Fruit fly (Drosophila melanogaster): ENCODE measurements around the gene abd-A.
A peak's percentile ranks its signal among the peaks of the same experiment; 100 is the strongest.

The abd-A gene

dm6 chr3R:16765102-16765501 lies 64.7 kb downstream of the abd-A start:
- TF ChIP-seq CG6254 (GFP tag; optimal IDR thresholded peaks at IDR 0.05) (no peak), fd96Cb (tag; optimal IDR thresholded peaks at IDR 0.05) (no peak), abd-A (tag; optimal IDR thresholded peaks at IDR 0.05) (peak; percentile 91), E2f1 (GFP tag; IDR thresholded peaks at IDR 0.05) (no peak), klu (GFP tag; IDR thresholded peaks at IDR 0.05) (no peak)

- TF ChIP-seq sc (optimal IDR thresholded peaks at IDR 0.05): no peak
- TF ChIP-seq sc (GFP tag; optimal IDR thresholded peaks at IDR 0.05): no peak
- TF ChIP-seq mirr (GFP tag; optimal IDR thresholded peaks at IDR 0.05): peak; percentile 30
- peak; percentile 64 for TF ChIP-seq ato (GFP tag; IDR thresholded peaks at IDR 0.05; ENCODE audit: partially characterized antibody)
- TF ChIP-seq abd-A (tag; optimal IDR thresholded peaks at IDR 0.05): peak; percentile 100
- peak; percentile 3 for TF ChIP-seq fd64A (GFP tag; optimal IDR thresholded peaks at IDR 0.05)
- no peak for TF ChIP-seq CG1792 (GFP tag; optimal IDR thresholded peaks at IDR 0.05)
- TF ChIP-seq gcm (GFP tag; optimal IDR thresholded peaks at IDR 0.05): peak; percentile 68
- 0 out of 2 replicates have a peak, but pooled peaks have one; percentile 28 for TF ChIP-seq CG14014 (GFP tag; IDR thresholded peaks at IDR 0.05)
- peak; percentile 89 for TF ChIP-seq zen (tag; optimal IDR thresholded peaks at IDR 0.05)
- no peak for TF ChIP-seq fd102C (GFP tag; optimal IDR thresholded peaks at IDR 0.05)
- no peak for TF ChIP-seq Bgb (GFP tag; IDR thresholded peaks at IDR 0.05; ENCODE audit: partially characterized antibody)
- peak; percentile 53; the same call in 2 of the 3 replicates for TF ChIP-seq HLH4C (GFP tag; IDR thresholded peaks at IDR 0.05; ENCODE audit: partially characterized antibody)
- peak; percentile 65 for TF ChIP-seq gsb-n (tag; optimal IDR thresholded peaks at IDR 0.05)
- no peak for TF ChIP-seq CG4328 (GFP tag; optimal IDR thresholded peaks at IDR 0.05)
- TF ChIP-seq onecut (GFP tag; IDR thresholded peaks at IDR 0.05): peak; percentile 49; the same call in 1 of the 2 replicates
- TF ChIP-seq CG32767 (GFP tag; IDR thresholded peaks at IDR 0.05): peak; percentile 83
- TF ChIP-seq grn (GFP tag; optimal IDR thresholded peaks at IDR 0.05): peak; percentile 30
- 0 out of 3 replicates have a peak, but pooled peaks have one; percentile 23 for TF ChIP-seq CG16813 (GFP tag; IDR thresholded peaks at IDR 0.05; ENCODE audit: partially characterized antibody)
- TF ChIP-seq insv (GFP tag; optimal IDR thresholded peaks at IDR 0.05): peak in 1 of 2 experiments; percentile 14
- TF ChIP-seq pum (GFP tag; optimal IDR thresholded peaks at IDR 0.05): no peak
- no peak for TF ChIP-seq CG9932 (GFP tag; IDR thresholded peaks at IDR 0.05)
- TF ChIP-seq Stat92E (GFP tag; optimal IDR thresholded peaks at IDR 0.05): peak in 1 of 3 experiments; percentile 60
- TF ChIP-seq sens (GFP tag): peak; percentile 69
- no peak for TF ChIP-seq CG1647 (GFP tag; optimal IDR thresholded peaks at IDR 0.05)
- TF ChIP-seq zen2 (GFP tag; IDR thresholded peaks at IDR 0.05; ENCODE audit: partially characterized antibody): peak; percentile 51; the same call in 1 of the 3 replicates
- no peak for TF ChIP-seq fu2 (GFP tag; optimal IDR thresholded peaks at IDR 0.05)
- TF ChIP-seq phol (tag; optimal IDR thresholded peaks at IDR 0.05): peak; percentile 99
- TF ChIP-seq nerfin-1 (tag; optimal IDR thresholded peaks at IDR 0.05): peak; percentile 38
- TF ChIP-seq exex (tag; optimal IDR thresholded peaks at IDR 0.05): peak; percentile 24
- TF ChIP-seq Opbp (GFP tag; IDR thresholded peaks at IDR 0.05; ENCODE audit: partially characterized antibody): peak; percentile 73
- peak; percentile 100 for TF ChIP-seq CG1832 (GFP tag; optimal IDR thresholded peaks at IDR 0.05)
- TF ChIP-seq GATAe (GFP tag; conservative IDR thresholded peaks at IDR 0.05): peak; percentile 90
- TF ChIP-seq CG2199 (GFP tag; IDR thresholded peaks at IDR 0.05): 0 out of 3 replicates have a peak, but pooled peaks have one; percentile 35
- peak; percentile 100 for TF ChIP-seq Adf1 (GFP tag; IDR thresholded peaks at IDR 0.05)
- TF ChIP-seq sug (tag; optimal IDR thresholded peaks at IDR 0.05): peak; percentile 14
- no peak for TF ChIP-seq gt (GFP tag; IDR thresholded peaks at IDR 0.05)
- TF ChIP-seq hbn (GFP tag; IDR thresholded peaks at IDR 0.05; ENCODE audit: partially characterized antibody): no peak
- peak in 1 of 2 experiments; percentile 80 for TF ChIP-seq Pdp1 (GFP tag; optimal IDR thresholded peaks at IDR 0.05)
- TF ChIP-seq odd (GFP tag; optimal IDR thresholded peaks at IDR 0.05): peak; percentile 93
- no peak for TF ChIP-seq sens-2 (GFP tag; IDR thresholded peaks at IDR 0.05)
- peak; percentile 50; the same call in 1 of the 2 replicates for TF ChIP-seq bowl (GFP tag; IDR thresholded peaks at IDR 0.05)
Observed at dm6 chr3R:16763907-16764573, 65.8 kb downstream of the abd-A start.
